Worm (Caenorhabditis elegans): ENCODE measurements around the gene act-3.

act-3 gene

DNA sequence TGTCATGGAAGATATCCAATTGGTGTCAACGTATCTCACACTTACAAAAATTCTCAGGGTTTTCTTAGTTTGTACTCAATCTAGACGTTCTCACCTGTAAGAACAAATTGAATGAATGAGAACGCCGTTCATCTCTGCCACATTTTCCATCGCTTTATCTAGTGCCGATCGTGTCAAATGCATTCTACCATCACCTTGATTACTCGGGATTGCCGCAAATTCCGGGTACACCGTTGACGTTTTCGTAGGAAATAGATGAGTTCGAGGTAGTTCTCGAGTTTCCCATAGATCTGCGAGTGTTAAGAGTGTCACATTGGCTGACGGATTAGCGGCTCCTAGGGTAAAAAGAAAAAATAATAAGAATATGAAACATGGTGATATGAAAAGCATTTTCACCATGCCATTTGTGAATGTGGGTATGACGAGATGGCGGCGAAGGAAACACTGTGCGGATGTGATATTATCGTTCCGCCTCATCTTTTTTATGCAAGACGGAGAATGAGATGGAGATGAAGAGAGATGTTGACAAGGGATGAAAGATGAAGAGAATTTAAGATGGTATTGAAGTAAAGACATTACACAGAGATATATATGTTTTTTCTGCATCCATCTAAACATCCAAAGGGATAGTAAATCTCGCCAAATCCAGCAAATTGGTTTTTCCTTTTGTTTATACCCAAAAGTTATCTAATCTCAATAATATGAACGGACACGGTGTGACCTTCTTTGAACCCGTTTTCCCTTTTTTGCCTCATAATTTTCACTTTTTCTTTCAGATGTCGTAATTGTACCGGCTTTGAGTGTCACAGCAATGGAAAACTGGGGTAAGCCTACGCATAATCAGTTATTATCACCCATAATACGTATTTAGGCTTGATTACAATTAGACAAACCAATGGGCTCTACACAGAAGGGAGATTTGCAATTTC is 19.1 kb upstream of the act-3 start, which contains the start of gene lact-8:
Gene lact-8, minus strand, starts transcription at position 445 of the 929 bp plus-strand sequence.
- TF ChIP-seq ceh-13 (GFP tag; optimal IDR thresholded peaks at IDR 0.05): no peak
- TF ChIP-seq scrt-1 (GFP tag; IDR thresholded peaks at IDR 0.05): no peak
- no peak for TF ChIP-seq tra-4 (tag; optimal IDR thresholded peaks at IDR 0.05)
- no peak for TF ChIP-seq ama-1 (optimal IDR thresholded peaks at IDR 0.05)
- no peak for TF ChIP-seq B0310.2 (tag; optimal IDR thresholded peaks at IDR 0.05)
- TF ChIP-seq hmg-4 (GFP tag; optimal IDR thresholded peaks at IDR 0.05): no peak
- no peak for TF ChIP-seq ceh-36 (tag; optimal IDR thresholded peaks at IDR 0.05)
- TF ChIP-seq flt-1 (GFP tag; IDR thresholded peaks at IDR 0.05): no peak
- TF ChIP-seq sea-1 (GFP tag; conservative IDR thresholded peaks at IDR 0.05): no peak
- TF ChIP-seq pes-1 (GFP tag; IDR thresholded peaks at IDR 0.05): no peak
- no peak for TF ChIP-seq tbx-37 (GFP tag; conservative IDR thresholded peaks at IDR 0.05)
- no peak for TF ChIP-seq hnd-1 (tag; optimal IDR thresholded peaks at IDR 0.05)

- TF ChIP-seq tra-4 (tag; optimal IDR thresholded peaks at IDR 0.05) (no peak), ceh-36 (tag; optimal IDR thresholded peaks at IDR 0.05) (no peak), hnd-1 (tag; optimal IDR thresholded peaks at IDR 0.05) (no peak), B0310.2 (tag; optimal IDR thresholded peaks at IDR 0.05) (no peak), tbx-37 (GFP tag; conservative IDR thresholded peaks at IDR 0.05) (no peak), sea-1 (GFP tag; conservative IDR thresholded peaks at IDR 0.05) (no peak), F13C5.2 (tag; optimal IDR thresholded peaks at IDR 0.05) (no peak), flt-1 (GFP tag; IDR thresholded peaks at IDR 0.05) (no peak), scrt-1 (GFP tag; IDR thresholded peaks at IDR 0.05) (no peak), ama-1 (optimal IDR thresholded peaks at IDR 0.05) (no peak), pes-1 (GFP tag; IDR thresholded peaks at IDR 0.05) (no peak), ets-7 (tag; optimal IDR thresholded peaks at IDR 0.05) (no peak), hmbx-1 (tag; optimal IDR thresholded peaks at IDR 0.05) (no peak), aly-1 (tag; optimal IDR thresholded peaks at IDR 0.05) (no peak), ceh-13 (GFP tag; optimal IDR thresholded peaks at IDR 0.05) (no peak)
Measured at ce11 chrV:11087519-11087998, 13.3 kb upstream of the act-3 start, which contains the start of gene Y42A5A.1. Gene Y42A5A.1, plus strand, starts transcription at chrV:11087948.

- no peak for TF ChIP-seq tra-4 (tag; optimal IDR thresholded peaks at IDR 0.05)
- TF ChIP-seq scrt-1 (GFP tag; IDR thresholded peaks at IDR 0.05): no peak
- TF ChIP-seq F13C5.2 (tag; optimal IDR thresholded peaks at IDR 0.05): no peak
- no peak for TF ChIP-seq ets-7 (tag; optimal IDR thresholded peaks at IDR 0.05)
- TF ChIP-seq flt-1 (GFP tag; IDR thresholded peaks at IDR 0.05): no peak
- TF ChIP-seq hmbx-1 (tag; optimal IDR thresholded peaks at IDR 0.05): no peak
- TF ChIP-seq pes-1 (GFP tag; IDR thresholded peaks at IDR 0.05): no peak
- TF ChIP-seq hmg-4 (GFP tag; optimal IDR thresholded peaks at IDR 0.05): no peak
- TF ChIP-seq B0310.2 (tag; optimal IDR thresholded peaks at IDR 0.05): no peak
- no peak for TF ChIP-seq ama-1 (optimal IDR thresholded peaks at IDR 0.05)
- TF ChIP-seq tbx-37 (GFP tag; conservative IDR thresholded peaks at IDR 0.05): no peak
- no peak for TF ChIP-seq hnd-1 (tag; optimal IDR thresholded peaks at IDR 0.05)
Measured at ce11 chrV:11087119-11087518, 12.8 kb upstream of the act-3 start.

ce11 chrV:11083691-11084090 is 9.4 kb upstream of the act-3 start:
- TF ChIP-seq sea-1 (GFP tag; conservative IDR thresholded peaks at IDR 0.05) (no peak), F13C5.2 (tag; optimal IDR thresholded peaks at IDR 0.05) (peak; percentile 35), hmg-4 (GFP tag; optimal IDR thresholded peaks at IDR 0.05) (peak; percentile 22), pes-1 (GFP tag; IDR thresholded peaks at IDR 0.05) (no peak)

- no peak for TF ChIP-seq aly-1 (tag; optimal IDR thresholded peaks at IDR 0.05)
- no peak for TF ChIP-seq F13C5.2 (tag; optimal IDR thresholded peaks at IDR 0.05)
- no peak for TF ChIP-seq ets-7 (tag; optimal IDR thresholded peaks at IDR 0.05)
- TF ChIP-seq ceh-36 (tag; optimal IDR thresholded peaks at IDR 0.05): no peak
- no peak for TF ChIP-seq tra-4 (tag; optimal IDR thresholded peaks at IDR 0.05)
- no peak for TF ChIP-seq ceh-13 (GFP tag; optimal IDR thresholded peaks at IDR 0.05)
- no peak for TF ChIP-seq B0310.2 (tag; optimal IDR thresholded peaks at IDR 0.05)
- TF ChIP-seq pes-1 (GFP tag; IDR thresholded peaks at IDR 0.05): no peak
- no peak for TF ChIP-seq scrt-1 (GFP tag; IDR thresholded peaks at IDR 0.05)
- no peak for TF ChIP-seq sea-1 (GFP tag; conservative IDR thresholded peaks at IDR 0.05)
- TF ChIP-seq ama-1 (optimal IDR thresholded peaks at IDR 0.05): no peak
Measured at ce11 chrV:11082964-11083363, 8.7 kb upstream of the act-3 start.

ce11 chrV:11082475-11082874 is 8.2 kb upstream of the act-3 start:
- TF ChIP-seq hnd-1 (tag; optimal IDR thresholded peaks at IDR 0.05): no peak
- TF ChIP-seq B0310.2 (tag; optimal IDR thresholded peaks at IDR 0.05): no peak
- no peak for TF ChIP-seq ets-7 (tag; optimal IDR thresholded peaks at IDR 0.05)
- no peak for TF ChIP-seq ceh-13 (GFP tag; optimal IDR thresholded peaks at IDR 0.05)
- no peak for TF ChIP-seq aly-1 (tag; optimal IDR thresholded peaks at IDR 0.05)
- TF ChIP-seq sea-1 (GFP tag; conservative IDR thresholded peaks at IDR 0.05): no peak
- no peak for TF ChIP-seq tbx-11 (GFP tag; IDR thresholded peaks at IDR 0.05)
- TF ChIP-seq ama-1 (optimal IDR thresholded peaks at IDR 0.05): no peak
- TF ChIP-seq hmg-4 (GFP tag; optimal IDR thresholded peaks at IDR 0.05): no peak
- no peak for TF ChIP-seq flt-1 (GFP tag; IDR thresholded peaks at IDR 0.05)
- no peak for TF ChIP-seq scrt-1 (GFP tag; IDR thresholded peaks at IDR 0.05)
- TF ChIP-seq pes-1 (GFP tag; IDR thresholded peaks at IDR 0.05): no peak
- no peak for TF ChIP-seq tra-4 (tag; optimal IDR thresholded peaks at IDR 0.05)
- TF ChIP-seq hmbx-1 (tag; optimal IDR thresholded peaks at IDR 0.05): no peak
- no peak for TF ChIP-seq ceh-36 (tag; optimal IDR thresholded peaks at IDR 0.05)

All from whole organism, early embryonic.